Fruit fly (Drosophila melanogaster): ENCODE results near the gene Atet.

DNA sequence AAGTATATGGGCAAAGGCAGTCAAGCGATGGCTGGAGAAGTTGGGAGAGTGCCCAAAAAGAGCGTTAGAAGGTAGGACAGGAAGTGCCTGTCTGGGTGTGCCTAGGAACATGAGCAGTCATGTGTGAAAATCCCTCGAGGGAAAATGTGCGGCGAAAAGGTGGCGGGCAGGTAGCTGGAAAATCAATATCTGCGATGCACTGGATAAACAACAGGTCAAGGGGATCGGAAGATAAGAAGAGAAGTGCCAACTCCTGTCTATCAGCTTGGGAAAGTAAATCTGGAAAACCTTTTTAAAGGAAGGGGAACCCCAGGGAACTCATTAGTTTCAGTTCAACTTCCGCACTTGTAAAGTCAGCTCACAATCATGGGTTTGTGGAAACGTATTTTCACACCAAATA lies 44.7 kb downstream of the Atet start:
- TF ChIP-seq Mnt (GFP tag; optimal IDR thresholded peaks at IDR 0.05), result no peak
- no peak for TF ChIP-seq ovo (GFP tag; optimal IDR thresholded peaks at IDR 0.05)
- TF ChIP-seq Clk (GFP tag; optimal IDR thresholded peaks at IDR 0.05), result no peak
- no peak for TF ChIP-seq Hr96 (GFP tag; optimal IDR thresholded peaks at IDR 0.05)
- TF ChIP-seq kay (GFP tag; ENCODE audit: borderline replicate concordance), result no peak
- no peak for TF ChIP-seq CG12768 (GFP tag; optimal IDR thresholded peaks at IDR 0.05)
- TF ChIP-seq CG7045 (GFP tag; optimal IDR thresholded peaks at IDR 0.05), result no peak
